Fruit fly (Drosophila melanogaster): ENCODE measurements around the gene CG42359.

CG42359 gene

dm6 chr3R:19180263-19180893 is 18.3 kb upstream of the CG42359 start, which contains the start of the genes CG5555 and myd (continued):
- TF ChIP-seq ATbp (GFP tag; optimal IDR thresholded peaks at IDR 0.05) = no peak
- no peak for TF ChIP-seq al (GFP tag; IDR thresholded peaks at IDR 0.05)
- peak; percentile 52 for TF ChIP-seq MBD-R2 (GFP tag; IDR thresholded peaks at IDR 0.05)
- TF ChIP-seq CG4424 (GFP tag; optimal IDR thresholded peaks at IDR 0.05) = no peak
- peak; percentile 48; the same call in 2 of the 3 replicates for TF ChIP-seq dysf (GFP tag; IDR thresholded peaks at IDR 0.05)
- peak; percentile 75 for TF ChIP-seq CG14860 (GFP tag; IDR thresholded peaks at IDR 0.05; ENCODE audit: partially characterized antibody)
- TF ChIP-seq tio (GFP tag; optimal IDR thresholded peaks at IDR 0.05) = no peak
- TF ChIP-seq pita (GFP tag; optimal IDR thresholded peaks at IDR 0.05) = no peak
- TF ChIP-seq CG12744 (GFP tag; optimal IDR thresholded peaks at IDR 0.05) = peak; percentile 40
- TF ChIP-seq ara (GFP tag; IDR thresholded peaks at IDR 0.05) = peak; percentile 52; the same call in 1 of the 2 replicates
- no peak for TF ChIP-seq sr (GFP tag; IDR thresholded peaks at IDR 0.05)
- peak; percentile 46 for TF ChIP-seq CG13296 (GFP tag; optimal IDR thresholded peaks at IDR 0.05)
- no peak for TF ChIP-seq CG12071 (GFP tag; optimal IDR thresholded peaks at IDR 0.05)
- TF ChIP-seq Scr (GFP tag; IDR thresholded peaks at IDR 0.05; ENCODE audit: partially characterized antibody) = peak; percentile 77
- TF ChIP-seq fd102C (GFP tag; optimal IDR thresholded peaks at IDR 0.05) = no peak
- no peak for TF ChIP-seq D19A (tag; optimal IDR thresholded peaks at IDR 0.05)
- TF ChIP-seq dmrt99B (tag; optimal IDR thresholded peaks at IDR 0.05) = no peak
- peak; percentile 5 for TF ChIP-seq gcm (GFP tag; optimal IDR thresholded peaks at IDR 0.05)
- TF ChIP-seq CG17802 (tag; optimal IDR thresholded peaks at IDR 0.05) = no peak
- peak; percentile 46 for TF ChIP-seq Sox102F (GFP tag; optimal IDR thresholded peaks at IDR 0.05)
- TF ChIP-seq CG10565 (GFP tag; optimal IDR thresholded peaks at IDR 0.05) = no peak
- peak; percentile 2 for TF ChIP-seq Six4 (GFP tag; optimal IDR thresholded peaks at IDR 0.05)
- no peak for TF ChIP-seq CG17912 (GFP tag; optimal IDR thresholded peaks at IDR 0.05)
- peak; percentile 23; the same call in 1 of the 2 replicates for TF ChIP-seq CG3847 (GFP tag; IDR thresholded peaks at IDR 0.05)
- TF ChIP-seq Hmx (GFP tag; optimal IDR thresholded peaks at IDR 0.05) = no peak
- no peak for TF ChIP-seq CG1602 (GFP tag; optimal IDR thresholded peaks at IDR 0.05)
- no peak for TF ChIP-seq usp (GFP tag; optimal IDR thresholded peaks at IDR 0.05)
- no peak for TF ChIP-seq HLHmδ (GFP tag; optimal IDR thresholded peaks at IDR 0.05)
- TF ChIP-seq CG33213 (GFP tag; optimal IDR thresholded peaks at IDR 0.05) = peak; percentile 49
- no peak for TF ChIP-seq CG4820 (GFP tag; optimal IDR thresholded peaks at IDR 0.05)
- no peak for TF ChIP-seq CG14667 (GFP tag; IDR thresholded peaks at IDR 0.05)
- no peak for TF ChIP-seq nom (GFP tag; optimal IDR thresholded peaks at IDR 0.05)
- TF ChIP-seq maf-S (GFP tag; optimal IDR thresholded peaks at IDR 0.05) = peak; percentile 36
- TF ChIP-seq CG8089 (GFP tag; optimal IDR thresholded peaks at IDR 0.05) = no peak
- no peak for TF ChIP-seq fd96Cb (tag; optimal IDR thresholded peaks at IDR 0.05)
- no peak for TF ChIP-seq CG2199 (GFP tag; IDR thresholded peaks at IDR 0.05)
- TF ChIP-seq PHDP (tag; optimal IDR thresholded peaks at IDR 0.05) = peak; percentile 63
- peak; percentile 60 for TF ChIP-seq HLH54F (GFP tag; optimal IDR thresholded peaks at IDR 0.05)
- TF ChIP-seq pzg (GFP tag; optimal IDR thresholded peaks at IDR 0.05) = peak; percentile 60
- TF ChIP-seq hth (optimal IDR thresholded peaks at IDR 0.05) = no peak
- peak; percentile 65; the same call in 1 of the 2 replicates for TF ChIP-seq vvl (GFP tag; IDR thresholded peaks at IDR 0.05)
- peak; percentile 65; the same call in 2 of the 3 replicates for TF ChIP-seq knrl (GFP tag; IDR thresholded peaks at IDR 0.05; ENCODE audit: partially characterized antibody)
- TF ChIP-seq CG9932 (GFP tag; IDR thresholded peaks at IDR 0.05) = peak; percentile 74
- TF ChIP-seq Xrp1 (GFP tag; IDR thresholded peaks at IDR 0.05) = peak; percentile 27; the same call in 1 of the 2 replicates
- no peak for TF ChIP-seq yki (optimal IDR thresholded peaks at IDR 0.05)
- no peak for TF ChIP-seq CG17612 (GFP tag; IDR thresholded peaks at IDR 0.05)
- TF ChIP-seq danr (GFP tag; IDR thresholded peaks at IDR 0.05) = no peak
- peak; percentile 35 for TF ChIP-seq phol (tag; optimal IDR thresholded peaks at IDR 0.05)
- TF ChIP-seq gfzf (GFP tag; optimal IDR thresholded peaks at IDR 0.05) = peak; percentile 12
- TF ChIP-seq Dll (GFP tag; IDR thresholded peaks at IDR 0.05; ENCODE audit: partially characterized antibody) = peak; percentile 78
- no peak for TF ChIP-seq CG43689 (GFP tag; IDR thresholded peaks at IDR 0.05)
